Fruit fly (Drosophila melanogaster) whole organism, embryonic: Measurements from ENCODE around the gene frj.
A peak's percentile ranks its signal among the peaks of the same experiment; 100 is the strongest.

ENCODE experiments used
- Aef1 ChIP-seq: fragments of 200-800 bp; sonication (Bioruptor generic); IDR thresholded peaks from 3 replicates; pipeline ENCODE4 v1.3.6; 2022; ENCODE audit warnings: missing biosample characterization, missing genetic modification characterization
- Awh ChIP-seq: fragments of 200-800 bp; sonication (Bioruptor generic); IDR thresholded peaks from 2 replicates; pipeline ENCODE4, ENCODE4 v1.3.6; 2022; ENCODE audit warnings: missing biosample characterization, missing genetic modification characterization
- B-H2 ChIP-seq: fragments of 200-800 bp; sonication (Bioruptor generic); optimal IDR thresholded peaks from 2 replicates; lab custom pipeline; 2018; ENCODE audit warnings: missing biosample characterization, mild to moderate bottlenecking, missing genetic modification characterization
- CG11085 ChIP-seq: fragments of 200-800 bp; sonication (Bioruptor generic); IDR thresholded peaks from 2 replicates; pipeline ENCODE4 v1.3.6; 2022; ENCODE audit warnings: missing biosample characterization, missing genetic modification characterization
- CG11696 ChIP-seq: fragments of 200-800 bp; sonication (Bioruptor generic); IDR thresholded peaks from 2 replicates; pipeline ENCODE4 v1.3.6; 2022; ENCODE audit warnings: missing biosample characterization, missing genetic modification characterization
- CG12219 ChIP-seq: fragments of 200-800 bp; sonication (Bioruptor generic); optimal IDR thresholded peaks from 3 replicates; lab custom pipeline; 2018; ENCODE audit warnings: missing biosample characterization, mild to moderate bottlenecking, missing genetic modification characterization
- CG12299 ChIP-seq: fragments of 200-800 bp; sonication (Bioruptor generic); optimal IDR thresholded peaks from 2 replicates; lab custom pipeline; 2018; ENCODE audit warnings: missing biosample characterization, mild to moderate bottlenecking, missing genetic modification characterization
- CG1602 ChIP-seq: fragments of 200-800 bp; sonication (Bioruptor generic); optimal IDR thresholded peaks from 3 replicates; lab custom pipeline; 2016; ENCODE audit warnings: missing biosample characterization, missing genetic modification characterization
- CG1603 ChIP-seq: fragments of 200-800 bp; sonication (Bioruptor generic); optimal IDR thresholded peaks from 2 replicates; lab custom pipeline; 2019; ENCODE audit warnings: missing biosample characterization, mild to moderate bottlenecking, missing genetic modification characterization, moderate library complexity
- CG16779 ChIP-seq: fragments of 200-800 bp; sonication (Bioruptor generic); IDR thresholded peaks from 2 replicates; pipeline ENCODE4 v1.3.6; 2022; ENCODE audit warnings: missing biosample characterization, missing genetic modification characterization
- CG17802 ChIP-seq: fragments of 200-800 bp; sonication (Bioruptor generic); optimal IDR thresholded peaks from 2 replicates; lab custom pipeline; 2018; ENCODE audit warnings: missing biosample characterization, mild to moderate bottlenecking, missing genetic modification characterization, moderate library complexity
- CG2199 ChIP-seq: fragments of 200-800 bp; sonication (Bioruptor generic); IDR thresholded peaks from 3 replicates; pipeline ENCODE4 v1.3.6; 2022; ENCODE audit warnings: missing biosample characterization, missing genetic modification characterization
- CG3065 ChIP-seq: fragments of 200-800 bp; sonication (Bioruptor generic); optimal IDR thresholded peaks from 2 replicates; lab custom pipeline; 2016; ENCODE audit warnings: missing biosample characterization, missing genetic modification characterization
- CG31365 ChIP-seq: fragments of 200-800 bp; sonication (Bioruptor generic); optimal IDR thresholded peaks from 2 replicates; lab custom pipeline; 2018; ENCODE audit warnings: missing biosample characterization, mild to moderate bottlenecking, missing genetic modification characterization
- CG3847 ChIP-seq: fragments of 200-800 bp; sonication (Bioruptor generic); IDR thresholded peaks from 2 replicates; pipeline ENCODE4 v1.3.6; 2022; ENCODE audit warnings: missing biosample characterization, missing genetic modification characterization
- CG4617 ChIP-seq: fragments of 200-800 bp; sonication (Bioruptor generic); optimal IDR thresholded peaks from 3 replicates; lab custom pipeline; 2016; ENCODE audit warnings: missing biosample characterization, missing genetic modification characterization, borderline replicate concordance
- CG4854 ChIP-seq: fragments of 200-800 bp; sonication (Bioruptor generic); optimal IDR thresholded peaks from 2 replicates; lab custom pipeline; 2016; ENCODE audit warnings: missing biosample characterization, missing genetic modification characterization, inconsistent platforms
- CG6854 ChIP-seq: fragments of 200-800 bp; sonication (Bioruptor generic); optimal IDR thresholded peaks from 3 replicates; lab custom pipeline; 2017; ENCODE audit warnings: missing biosample characterization, mild to moderate bottlenecking, missing genetic modification characterization
- CG7839 ChIP-seq: fragments of 200-800 bp; sonication (Bioruptor generic); optimal IDR thresholded peaks from 3 replicates; lab custom pipeline; 2018; ENCODE audit warnings: missing biosample characterization, mild to moderate bottlenecking, missing genetic modification characterization, moderate library complexity
- CG7928 ChIP-seq: fragments of 200-800 bp; sonication (Bioruptor generic); optimal IDR thresholded peaks from 2 replicates; lab custom pipeline; 2017; ENCODE audit warnings: missing biosample characterization, mild to moderate bottlenecking, missing genetic modification characterization
- CG8281 ChIP-seq: fragments of 200-800 bp; sonication (Bioruptor generic); optimal IDR thresholded peaks from 2 replicates; lab custom pipeline; 2018; ENCODE audit warnings: missing biosample characterization, mild to moderate bottlenecking, missing genetic modification characterization, moderate library complexity
- CoRest ChIP-seq: fragments of 200-800 bp; sonication (Bioruptor generic); optimal IDR thresholded peaks from 3 replicates; lab custom pipeline; 2018; ENCODE audit warnings: missing biosample characterization, mild to moderate bottlenecking, missing genetic modification characterization, moderate library complexity
- Dbx ChIP-seq: fragments of 200-800 bp; sonication (Bioruptor generic); IDR thresholded peaks from 3 replicates; pipeline ENCODE4 v1.3.6; 2022; ENCODE audit warnings: missing biosample characterization, missing genetic modification characterization
- HLH4C ChIP-seq: fragments of 200-800 bp; sonication (Bioruptor generic); IDR thresholded peaks from 3 replicates; pipeline ENCODE4 v1.3.6; 2022; ENCODE audit warnings: missing biosample characterization, missing genetic modification characterization; ENCODE audit not compliant: partially characterized antibody
- Hsf ChIP-seq: fragments of 200-800 bp; sonication (Bioruptor generic); optimal IDR thresholded peaks from 3 replicates; lab custom pipeline; 2016; ENCODE audit warnings: missing biosample characterization, missing genetic modification characterization
- Jarid2 ChIP-seq: fragments of 200-800 bp; sonication (Bioruptor generic); optimal IDR thresholded peaks from 3 replicates; lab custom pipeline; 2017; ENCODE audit warnings: mild to moderate bottlenecking, missing biosample characterization, missing genetic modification reagents, missing genetic modification characterization
- MTF-1 ChIP-seq: fragments of 200-800 bp; sonication (Bioruptor generic); optimal IDR thresholded peaks from 2 replicates; lab custom pipeline; 2018; ENCODE audit warnings: missing biosample characterization, mild to moderate bottlenecking, missing genetic modification characterization, borderline replicate concordance
- Myb ChIP-seq: fragments of 200-800 bp; sonication (Bioruptor generic); optimal IDR thresholded peaks from 2 replicates; lab custom pipeline; 2016; ENCODE audit warnings: missing biosample characterization, missing genetic modification characterization
- NFAT ChIP-seq: fragments of 200-800 bp; sonication (Bioruptor generic); IDR thresholded peaks from 2 replicates; pipeline ENCODE4 v1.3.6; 2022; ENCODE audit warnings: missing biosample characterization, missing genetic modification characterization
- NfI ChIP-seq: fragments of 200-800 bp; sonication (Bioruptor generic); optimal IDR thresholded peaks from 3 replicates; lab custom pipeline; 2018; ENCODE audit warnings: missing biosample characterization, mild to moderate bottlenecking, missing genetic modification characterization, moderate library complexity
- Ptx1 ChIP-seq: fragments of 200-800 bp; sonication (Bioruptor generic); IDR thresholded peaks from 2 replicates; pipeline ENCODE4 v1.3.6; 2022; ENCODE audit warnings: missing biosample characterization, missing genetic modification characterization
- ab ChIP-seq: fragments of 200-800 bp; sonication (Bioruptor generic); optimal IDR thresholded peaks from 2 replicates; lab custom pipeline; 2016; ENCODE audit warnings: missing biosample characterization, missing genetic modification characterization
- ash1 ChIP-seq: fragments of 200-800 bp; sonication (Bioruptor generic); optimal IDR thresholded peaks from 2 replicates; lab custom pipeline; 2018; ENCODE audit warnings: missing biosample characterization, mild to moderate bottlenecking, missing genetic modification characterization
- chif ChIP-seq, 2 experiments: fragments of 200-800 bp; sonication (Bioruptor generic); optimal IDR thresholded peaks; 3 replicates each; lab custom pipeline; 2016; ENCODE audit warnings: missing biosample characterization in 2 of 2, missing genetic modification characterization in 2 of 2
- chm ChIP-seq: fragments of 200-800 bp; sonication (Bioruptor generic); IDR thresholded peaks from 2 replicates; pipeline ENCODE4 v1.3.6; 2022; ENCODE audit warnings: missing biosample characterization, missing genetic modification characterization
- corto ChIP-seq: fragments of 200-800 bp; sonication (Bioruptor generic); optimal IDR thresholded peaks from 2 replicates; lab custom pipeline; 2016; ENCODE audit warnings: missing biosample characterization, mild to moderate bottlenecking, missing genetic modification characterization, moderate library complexity
- dan ChIP-seq: fragments of 200-800 bp; sonication (Bioruptor generic); IDR thresholded peaks from 2 replicates; pipeline ENCODE4 v1.3.6; 2022; ENCODE audit warnings: missing biosample characterization, missing genetic modification characterization
- dati ChIP-seq: fragments of 200-800 bp; sonication (Bioruptor generic); IDR thresholded peaks from 2 replicates; pipeline ENCODE4 v1.3.6; 2022; ENCODE audit warnings: missing biosample characterization, missing genetic modification characterization
- dmrt11E ChIP-seq: fragments of 200-800 bp; sonication (Bioruptor generic); optimal IDR thresholded peaks from 3 replicates; lab custom pipeline; 2018; ENCODE audit warnings: missing biosample characterization, mild to moderate bottlenecking, missing genetic modification characterization, moderate library complexity
- dmrt99B ChIP-seq: fragments of 200-800 bp; sonication (Bioruptor generic); optimal IDR thresholded peaks from 2 replicates; lab custom pipeline; 2018; ENCODE audit warnings: missing biosample characterization, mild to moderate bottlenecking, missing genetic modification characterization, moderate library complexity
- ewg ChIP-seq: fragments of 200-800 bp; sonication (Bioruptor generic); optimal IDR thresholded peaks from 3 replicates; lab custom pipeline; 2017; ENCODE audit warnings: mild to moderate bottlenecking, missing biosample characterization, missing genetic modification reagents, missing genetic modification characterization
- fd102C ChIP-seq: fragments of 200-800 bp; sonication (Bioruptor generic); optimal IDR thresholded peaks from 2 replicates; lab custom pipeline; 2018; ENCODE audit warnings: missing biosample characterization, mild to moderate bottlenecking, missing genetic modification characterization, moderate library complexity
- gcm2 ChIP-seq: fragments of 200-800 bp; sonication (Bioruptor generic); optimal IDR thresholded peaks from 2 replicates; lab custom pipeline; 2016; ENCODE audit warnings: missing biosample characterization, missing genetic modification characterization
- hkb ChIP-seq, 2 experiments: fragments of 200-800 bp in 1 of 2; fragments of >200 bp in 1 of 2; sonication (Bioruptor generic) in 1 of 2; IDR thresholded peaks in 1 of 2; optimal IDR thresholded peaks in 1 of 2; 2 replicates each; pipeline versions ENCODE4 v1.3.6 to Lab custom; 2017 to 2022; ENCODE audit warnings: missing biosample characterization in 1 of 2, missing genetic modification characterization in 1 of 2
- lola ChIP-seq, 3 experiments: fragments of >200 bp in 2 of 3; fragments of 200-800 bp in 1 of 3; sonication (Bioruptor generic) in 1 of 3; optimal IDR thresholded peaks; 2 replicates each; lab custom pipeline; 2017 to 2019; ENCODE audit warnings: missing biosample characterization in 3 of 3, missing genetic modification characterization in 3 of 3, mild to moderate bottlenecking in 1 of 3, moderate library complexity in 1 of 3
- pfk ChIP-seq: fragments of 200-800 bp; sonication (Bioruptor generic); optimal IDR thresholded peaks from 2 replicates; lab custom pipeline; 2018; ENCODE audit warnings: missing biosample characterization, mild to moderate bottlenecking, missing genetic modification characterization, moderate library complexity
- pzg ChIP-seq: fragments of 200-800 bp; sonication (Bioruptor generic); optimal IDR thresholded peaks from 3 replicates; lab custom pipeline; 2018; ENCODE audit warnings: missing biosample characterization, mild to moderate bottlenecking, missing genetic modification characterization, moderate library complexity
- slou ChIP-seq: fragments of 200-800 bp; sonication (Bioruptor generic); optimal IDR thresholded peaks from 3 replicates; lab custom pipeline; 2016; ENCODE audit warnings: missing biosample characterization, missing genetic modification characterization
- sob ChIP-seq: fragments of 200-800 bp; sonication (Bioruptor generic); IDR thresholded peaks from 2 replicates; pipeline ENCODE4 v1.3.6; 2022; ENCODE audit warnings: missing biosample characterization, missing genetic modification characterization
- wor ChIP-seq: fragments of 200-800 bp; sonication (Bioruptor generic); IDR thresholded peaks from 2 replicates; pipeline ENCODE4 v1.3.6; 2022; ENCODE audit warnings: missing biosample characterization, missing genetic modification characterization
- zfh1 ChIP-seq: fragments of 200-800 bp; sonication (Bioruptor generic); IDR thresholded peaks from 3 replicates; pipeline ENCODE4 v1.3.6; 2022; ENCODE audit warnings: missing biosample characterization, missing genetic modification characterization

The frj gene

DNA sequence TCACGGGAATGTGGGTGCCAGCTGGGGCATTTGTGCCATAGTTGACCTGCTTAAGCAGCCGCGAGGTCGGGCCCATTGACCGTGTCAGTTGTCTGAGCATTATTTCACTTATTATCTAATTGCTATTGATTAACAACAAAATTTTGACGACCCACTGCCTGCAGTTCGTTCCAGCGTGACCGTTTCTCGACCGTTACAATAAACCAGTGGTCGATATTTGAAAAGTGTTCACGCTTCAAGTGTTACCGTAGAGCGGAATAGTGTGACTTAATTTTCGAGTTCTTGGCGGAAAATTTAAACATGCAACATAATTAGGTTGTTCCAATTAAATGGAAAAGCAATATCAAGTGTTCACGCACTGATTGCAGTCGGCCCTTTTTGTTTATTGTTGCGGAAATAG lies 11.7 kb downstream of the frj start, which contains the start of gene HemK1 (continued):
- TF ChIP-seq CG4617 (GFP tag; lab: Kevin White, UChicago) (peak; percentile 55), CG6854 (GFP tag; lab: Kevin White, UChicago) (no peak), dan (no peak), CG12219 (GFP tag; lab: Kevin White, UChicago) (no peak), Dbx (peak; percentile 36; the same call in 1 of the 3 replicates), CoRest (peak; percentile 54), pfk (GFP tag; lab: Kevin White, UChicago) (no peak), fd102C (GFP tag; lab: Kevin White, UChicago) (no peak), CG3847 (GFP tag; lab: Robert Waterston, UW) (peak; percentile 57), Jarid2 (GFP tag; lab: Kevin White, UChicago) (no peak), sob (GFP tag; lab: Robert Waterston, UW) (0 out of 2 replicates have a peak, but pooled peaks have one; percentile 23), ewg (no peak), HLH4C (GFP tag; lab: Robert Waterston, UW) (no peak), Awh (GFP tag; lab: Robert Waterston, UW) (no peak), CG1602 (no peak), dmrt11E (tag; lab: Kevin White, UChicago) (no peak), B-H2 (peak; percentile 28), chif (GFP tag; optimal IDR thresholded peaks at IDR 0.05; lab: Kevin White, UChicago) (no peak), lola (GFP tag; optimal IDR thresholded peaks at IDR 0.05; lab: Kevin White, UChicago) (no peak), Myb (GFP tag; lab: Kevin White, UChicago) (peak; percentile 88), wor (GFP tag; lab: Robert Waterston, UW) (no peak), pzg (GFP tag; lab: Kevin White, UChicago) (peak; percentile 98), CG8281 (tag; lab: Kevin White, UChicago) (no peak), dmrt99B (tag; lab: Kevin White, UChicago) (no peak), zfh1 (GFP tag; lab: Robert Waterston, UW) (no peak), hkb (optimal IDR thresholded peaks at IDR 0.05; lab: Kevin White, UChicago) (no peak), hkb (GFP tag; IDR thresholded peaks at IDR 0.05; lab: Robert Waterston, UW) (no peak), ash1 (GFP tag; lab: Kevin White, UChicago) (no peak), Hsf (GFP tag; lab: Kevin White, UChicago) (no peak), CG11085 (GFP tag; lab: Robert Waterston, UW) (no peak), ab (GFP tag; lab: Kevin White, UChicago) (no peak), Aef1 (GFP tag; lab: Robert Waterston, UW) (no peak), NfI (GFP tag; lab: Kevin White, UChicago) (peak; percentile 4), chm (GFP tag; lab: Robert Waterston, UW) (no peak), CG1603 (tag; lab: Kevin White, UChicago) (peak; percentile 84), CG7928 (GFP tag; lab: Kevin White, UChicago) (no peak), slou (no peak), CG16779 (GFP tag; lab: Robert Waterston, UW) (no peak), gcm2 (no peak), CG11696 (GFP tag; lab: Robert Waterston, UW) (no peak), corto (GFP tag; lab: Kevin White, UChicago) (no peak), MTF-1 (GFP tag; lab: Kevin White, UChicago) (no peak), CG12299 (no peak), CG4854 (no peak), NFAT (GFP tag; lab: Robert Waterston, UW) (no peak), CG31365 (tag; lab: Kevin White, UChicago) (no peak), CG17802 (tag; lab: Kevin White, UChicago) (no peak), CG2199 (0 out of 3 replicates have a peak, but pooled peaks have one; percentile 29), CG3065 (GFP tag; lab: Kevin White, UChicago) (no peak), Ptx1 (GFP tag; lab: Robert Waterston, UW) (no peak), CG7839 (tag; lab: Kevin White, UChicago) (no peak), dati (GFP tag; lab: Robert Waterston, UW) (no peak)
